Worm (Caenorhabditis elegans): ENCODE measurements around the gene atln-1.

DNA sequence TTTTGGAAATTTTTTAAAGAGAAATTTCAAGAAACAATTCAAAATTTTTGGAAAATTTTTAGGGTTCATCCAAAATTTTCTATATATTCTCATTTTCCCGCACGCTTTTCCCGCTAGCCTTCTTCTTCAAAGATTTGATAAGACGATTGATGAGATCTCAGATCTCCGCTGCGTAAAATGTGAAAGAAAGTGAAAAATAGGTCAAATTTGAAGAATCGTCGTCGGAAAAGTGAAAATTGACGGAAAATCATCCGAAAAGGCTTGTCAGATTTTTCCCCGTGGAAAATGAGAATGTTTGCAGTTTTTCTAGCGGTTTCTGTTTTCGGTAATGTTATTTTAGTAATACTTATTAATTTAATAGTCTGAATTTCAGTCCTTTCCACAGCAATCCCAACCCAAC, 20.7 kb downstream of the atln-1 start, which contains the start of gene Y54G2A.76:
- TF ChIP-seq elt-3 (tag; optimal IDR thresholded peaks at IDR 0.05) (no peak), sptf-1 (tag; optimal IDR thresholded peaks at IDR 0.05) (no peak), nhr-28 (tag; optimal IDR thresholded peaks at IDR 0.05) (no peak), nhr-76 (tag; optimal IDR thresholded peaks at IDR 0.05) (no peak), snpc-4 (tag; optimal IDR thresholded peaks at IDR 0.05) (no peak), ztf-11 (tag; optimal IDR thresholded peaks at IDR 0.05) (no peak), hlh-1 (tag; optimal IDR thresholded peaks at IDR 0.05) (no peak), nhr-12 (tag; optimal IDR thresholded peaks at IDR 0.05) (no peak), flh-1 (GFP tag; optimal IDR thresholded peaks at IDR 0.05) (no peak), unc-62 (GFP tag; optimal IDR thresholded peaks at IDR 0.05) (no peak), lsy-2 (tag; optimal IDR thresholded peaks at IDR 0.05) (no peak)
